Worm (Caenorhabditis elegans) whole organism, L2 larva: ENCODE data around the gene max-1.

Source experiments
- C34F6.9 ChIP-seq: fragments of 150-350 bp; optimal IDR thresholded peaks from 2 replicates; lab custom pipeline; 2014; ENCODE audit warnings: missing biosample characterization, missing genetic modification characterization
- F13H6.1 ChIP-seq: sonication (generic microtip); optimal IDR thresholded peaks from 2 replicates; lab custom pipeline; 2016; ENCODE audit warnings: missing genetic modification characterization, missing compliant biosample characterization
- R02D3.7 ChIP-seq: fragments of 150-350 bp; optimal IDR thresholded peaks from 2 replicates; lab custom pipeline; 2014; ENCODE audit warnings: missing biosample characterization, missing genetic modification characterization
- alr-1 ChIP-seq: fragments of 150-350 bp; optimal IDR thresholded peaks from 2 replicates; lab custom pipeline; 2014; ENCODE audit warnings: missing biosample characterization, missing genetic modification characterization
- aly-2 ChIP-seq: fragments of 150-350 bp; optimal IDR thresholded peaks from 2 replicates; lab custom pipeline; 2014; ENCODE audit warnings: missing biosample characterization, missing genetic modification characterization
- blmp-1 ChIP-seq: sonication (generic microtip); optimal IDR thresholded peaks from 2 replicates; lab custom pipeline; 2017; ENCODE audit warnings: missing genetic modification characterization, mild to moderate bottlenecking, missing compliant biosample characterization, antibody characterized with exemption, moderate library complexity; ENCODE audit not compliant: insufficient read depth
- ceh-16 ChIP-seq: fragments of 150-350 bp; optimal IDR thresholded peaks from 2 replicates; lab custom pipeline; 2014; ENCODE audit warnings: missing biosample characterization, missing genetic modification characterization
- crh-2 ChIP-seq: sonication (generic microtip); optimal IDR thresholded peaks from 2 replicates; lab custom pipeline; 2017; ENCODE audit warnings: missing biosample characterization, missing genetic modification characterization
- dmd-4 ChIP-seq: sonication (generic microtip); optimal IDR thresholded peaks from 2 replicates; lab custom pipeline; 2017; ENCODE audit warnings: missing biosample characterization, missing genetic modification characterization
- egl-27 ChIP-seq: sonication (generic microtip); optimal IDR thresholded peaks from 3 replicates; lab custom pipeline; 2017; ENCODE audit warnings: missing biosample characterization, missing genetic modification reagents, missing genetic modification characterization
- elt-1 ChIP-seq: fragments of 150-350 bp; optimal IDR thresholded peaks from 2 replicates; lab custom pipeline; 2014; ENCODE audit warnings: missing biosample characterization, missing genetic modification characterization
- fos-1 ChIP-seq: fragments of 150-350 bp; optimal IDR thresholded peaks from 2 replicates; lab custom pipeline; 2014; ENCODE audit warnings: missing biosample characterization, missing genetic modification characterization
- gmeb-1 ChIP-seq: fragments of 150-350 bp; optimal IDR thresholded peaks from 2 replicates; lab custom pipeline; 2014; ENCODE audit warnings: missing biosample characterization, missing genetic modification characterization
- lin-39 ChIP-seq: fragments of 150-350 bp; optimal IDR thresholded peaks from 2 replicates; lab custom pipeline; 2014; ENCODE audit warnings: missing biosample characterization, missing genetic modification reagents, missing genetic modification characterization
- mab-5 ChIP-seq: fragments of 150-350 bp; optimal IDR thresholded peaks from 2 replicates; lab custom pipeline; 2014; ENCODE audit warnings: missing biosample characterization, missing genetic modification characterization
- mbf-1 ChIP-seq: sonication (generic microtip); optimal IDR thresholded peaks from 2 replicates; lab custom pipeline; 2017; ENCODE audit warnings: missing biosample characterization, missing genetic modification characterization
- mdl-1 ChIP-seq, 2 experiments: fragments of 150-350 bp in 1 of 2; sonication (generic microtip) in 1 of 2; optimal IDR thresholded peaks; 2 replicates each; lab custom pipeline; 2017; ENCODE audit warnings: missing biosample characterization in 2 of 2, missing genetic modification characterization in 2 of 2
- nhr-10 ChIP-seq: sonication (generic microtip); optimal IDR thresholded peaks from 2 replicates; lab custom pipeline; 2017; ENCODE audit warnings: missing biosample characterization, missing genetic modification characterization
- nhr-11 ChIP-seq: fragments of 150-350 bp; optimal IDR thresholded peaks from 2 replicates; lab custom pipeline; 2014; ENCODE audit warnings: missing biosample characterization, missing genetic modification characterization
- nhr-12 ChIP-seq: fragments of 150-350 bp; optimal IDR thresholded peaks from 2 replicates; lab custom pipeline; 2014; ENCODE audit warnings: missing biosample characterization, missing genetic modification characterization
- nhr-129 ChIP-seq: fragments of 150-350 bp; optimal IDR thresholded peaks from 2 replicates; lab custom pipeline; 2014; ENCODE audit warnings: missing biosample characterization, missing genetic modification characterization
- nhr-21 ChIP-seq: fragments of 150-350 bp; optimal IDR thresholded peaks from 2 replicates; lab custom pipeline; 2014; ENCODE audit warnings: missing biosample characterization, missing genetic modification characterization
- nhr-23 ChIP-seq: fragments of 150-350 bp; optimal IDR thresholded peaks from 2 replicates; lab custom pipeline; 2014; ENCODE audit warnings: missing biosample characterization, missing genetic modification reagents, missing genetic modification characterization
- nhr-6 ChIP-seq: fragments of 150-350 bp; optimal IDR thresholded peaks from 2 replicates; lab custom pipeline; 2014; ENCODE audit warnings: missing biosample characterization, missing genetic modification characterization
- nhr-77 ChIP-seq: fragments of 150-350 bp; optimal IDR thresholded peaks from 2 replicates; lab custom pipeline; 2014; ENCODE audit warnings: missing biosample characterization, missing genetic modification characterization
- peb-1 ChIP-seq: fragments of 150-350 bp; optimal IDR thresholded peaks from 2 replicates; lab custom pipeline; 2014; ENCODE audit warnings: missing biosample characterization, missing genetic modification characterization
- sem-4 ChIP-seq: fragments of 150-350 bp; optimal IDR thresholded peaks from 2 replicates; lab custom pipeline; 2014; ENCODE audit warnings: missing biosample characterization, missing genetic modification reagents, missing genetic modification characterization
- skn-1 ChIP-seq: sonication (generic microtip); optimal IDR thresholded peaks from 2 replicates; lab custom pipeline; 2017; ENCODE audit warnings: missing biosample characterization, missing genetic modification characterization
- sma-3 ChIP-seq: sonication (generic microtip); optimal IDR thresholded peaks from 2 replicates; lab custom pipeline; 2016; ENCODE audit warnings: missing genetic modification reagents, missing genetic modification characterization, missing compliant biosample characterization
- sma-9 ChIP-seq, 2 experiments: fragments of 150-350 bp in 1 of 2; sonication (generic microtip) in 1 of 2; optimal IDR thresholded peaks; 2 replicates each; lab custom pipeline; 2014 to 2016; ENCODE audit warnings: missing genetic modification characterization in 2 of 2, mild to moderate bottlenecking in 1 of 2, missing biosample characterization in 1 of 2, missing compliant biosample characterization in 1 of 2, missing genetic modification reagents in 1 of 2, moderate library complexity in 1 of 2
- snpc-4 ChIP-seq: fragments of 150-350 bp; optimal IDR thresholded peaks from 2 replicates; lab custom pipeline; 2014; ENCODE audit warnings: missing biosample characterization, missing genetic modification characterization
- unc-39 ChIP-seq: fragments of 150-350 bp; optimal IDR thresholded peaks from 2 replicates; lab custom pipeline; 2014; ENCODE audit warnings: missing biosample characterization, missing genetic modification characterization
- unc-55 ChIP-seq: fragments of 150-350 bp; sonication (generic microtip); optimal IDR thresholded peaks from 3 replicates; lab custom pipeline; 2014; ENCODE audit warnings: missing biosample characterization, missing genetic modification reagents, missing genetic modification characterization
- zag-1 ChIP-seq: fragments of 150-350 bp; optimal IDR thresholded peaks from 2 replicates; lab custom pipeline; 2014; ENCODE audit warnings: missing biosample characterization, missing genetic modification characterization
- ztf-1 ChIP-seq: fragments of 200-800 bp; sonication (Bioruptor generic); conservative IDR thresholded peaks from 2 replicates; pipeline ENCODE4 v1.3.6; 2022; ENCODE audit warnings: missing genetic modification characterization, missing compliant biosample characterization
- ztf-11 ChIP-seq: sonication (generic microtip); optimal IDR thresholded peaks from 2 replicates; lab custom pipeline; 2017; ENCODE audit warnings: missing biosample characterization, missing genetic modification characterization

The max-1 gene

ce11 chrV:13120097-13120496 lies at the start of gene max-1:
TSS of gene max-1 (minus strand) at chrV:13120220.
- TF ChIP-seq nhr-23 (tag; lab: Kevin White, UChicago) (no peak), lin-39 (tag; lab: Kevin White, UChicago) (no peak), skn-1 (tag; lab: Kevin White, UChicago) (no peak), nhr-6 (tag; lab: Kevin White, UChicago) (no peak), nhr-77 (tag; lab: Kevin White, UChicago) (no peak), mab-5 (no peak), ceh-16 (no peak), alr-1 (tag; lab: Kevin White, UChicago) (no peak), snpc-4 (tag; lab: Kevin White, UChicago) (no peak), mbf-1 (tag; lab: Kevin White, UChicago) (no peak), nhr-129 (tag; lab: Kevin White, UChicago) (no peak), gmeb-1 (no peak), F13H6.1 (tag; lab: Kevin White, UChicago) (no peak), nhr-12 (tag; lab: Kevin White, UChicago) (no peak), nhr-21 (tag; lab: Kevin White, UChicago) (no peak), crh-2 (tag; lab: Kevin White, UChicago) (no peak), ztf-11 (tag; lab: Kevin White, UChicago) (no peak)

ce11 chrV:13166582-13166981 lies 46.6 kb upstream of the max-1 start:
- peak; percentile 6 for TF ChIP-seq unc-55
- peak; percentile 35 for TF ChIP-seq zag-1 (tag; lab: Kevin White, UChicago)
- TF ChIP-seq lin-39 (tag; lab: Kevin White, UChicago): no peak

- no peak for TF ChIP-seq alr-1 (tag; lab: Kevin White, UChicago)
- no peak for TF ChIP-seq mab-5
- TF ChIP-seq fos-1 (tag; lab: Kevin White, UChicago): no peak
- no peak for TF ChIP-seq mbf-1 (tag; lab: Kevin White, UChicago)
- TF ChIP-seq R02D3.7: no peak
- no peak for TF ChIP-seq nhr-11 (tag; lab: Kevin White, UChicago)
- TF ChIP-seq egl-27 (tag; lab: Kevin White, UChicago): no peak
- no peak for TF ChIP-seq unc-39 (tag; lab: Kevin White, UChicago)
Observed at ce11 chrV:13165244-13165643, 45.2 kb upstream of the max-1 start.

DNA sequence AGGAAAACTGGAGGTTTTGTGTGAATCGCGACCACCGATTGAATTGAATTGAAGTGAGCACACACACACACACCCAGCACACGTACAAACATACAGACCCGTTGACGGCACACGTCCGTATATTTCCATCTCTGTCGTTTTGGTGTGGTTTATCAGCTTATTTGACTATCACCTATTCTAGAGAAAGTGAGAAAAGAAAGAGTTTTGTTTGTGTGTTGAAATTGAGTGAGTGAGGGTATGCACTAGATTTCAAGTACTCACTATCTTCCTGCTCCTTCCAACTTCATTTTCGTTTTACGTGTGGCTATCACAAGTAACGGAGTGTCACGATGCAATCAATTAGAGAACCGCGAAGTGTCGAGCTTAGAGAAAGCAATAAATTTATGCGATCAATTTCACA lies 43.8 kb upstream of the max-1 start:
- TF ChIP-seq gmeb-1: peak; percentile 34
- TF ChIP-seq aly-2 (tag; lab: Kevin White, UChicago): no peak
- no peak for TF ChIP-seq dmd-4 (tag; lab: Kevin White, UChicago)
- TF ChIP-seq sma-3 (GFP tag; lab: Kevin White, UChicago): peak; percentile 18
- peak; percentile 88 for TF ChIP-seq fos-1 (tag; lab: Kevin White, UChicago)
- no peak for TF ChIP-seq mdl-1 (tag; optimal IDR thresholded peaks at IDR 0.05; lab: Kevin White, UChicago)
- TF ChIP-seq blmp-1 (tag; lab: Kevin White, UChicago): no peak
- peak; percentile 28 for TF ChIP-seq nhr-129 (tag; lab: Kevin White, UChicago)
- TF ChIP-seq nhr-12 (tag; lab: Kevin White, UChicago): no peak
- TF ChIP-seq unc-55: no peak
- TF ChIP-seq lin-39 (tag; lab: Kevin White, UChicago): no peak
- TF ChIP-seq C34F6.9 (tag; lab: Kevin White, UChicago): no peak
- TF ChIP-seq nhr-21 (tag; lab: Kevin White, UChicago): no peak
- TF ChIP-seq nhr-11 (tag; lab: Kevin White, UChicago): no peak
- TF ChIP-seq sem-4: no peak
- TF ChIP-seq sma-9 (GFP tag; optimal IDR thresholded peaks at IDR 0.05; lab: Kevin White, UChicago): peak; percentile 19
- no peak for TF ChIP-seq sma-9 (tag; optimal IDR thresholded peaks at IDR 0.05; lab: Kevin White, UChicago)
- TF ChIP-seq peb-1: no peak
- no peak for TF ChIP-seq F13H6.1 (tag; lab: Kevin White, UChicago)
- TF ChIP-seq nhr-10 (tag; lab: Kevin White, UChicago): no peak
- no peak for TF ChIP-seq mbf-1 (tag; lab: Kevin White, UChicago)
- no peak for TF ChIP-seq elt-1 (tag; lab: Kevin White, UChicago)
- no peak for TF ChIP-seq ztf-1 (GFP tag; lab: Robert Waterston, UW)
- TF ChIP-seq R02D3.7: no peak
- peak; percentile 19 for TF ChIP-seq crh-2 (tag; lab: Kevin White, UChicago)
